Fruit fly (Drosophila melanogaster) whole organism, embryonic: ENCODE results near the gene CG2182.
A peak's percentile ranks its signal among the peaks of the same experiment; 100 is the strongest.

Source experiments
- Abd-B ChIP-seq: fragments of 200-800 bp; sonication (Bioruptor generic); optimal IDR thresholded peaks from 2 replicates; lab custom pipeline; 2018; ENCODE audit warnings: missing biosample characterization, mild to moderate bottlenecking, missing genetic modification characterization, moderate library complexity
- CG10366 ChIP-seq: fragments of 200-800 bp; sonication (Bioruptor generic); IDR thresholded peaks from 2 replicates; pipeline ENCODE4 v1.3.6; 2022; ENCODE audit warnings: missing biosample characterization, missing genetic modification characterization
- CG11456 ChIP-seq: fragments of 200-800 bp; sonication (Bioruptor generic); IDR thresholded peaks from 3 replicates; pipeline ENCODE4 v1.3.6; 2022; ENCODE audit warnings: missing biosample characterization, missing genetic modification characterization
- CG12071 ChIP-seq: fragments of 200-800 bp; sonication (Bioruptor generic); optimal IDR thresholded peaks from 3 replicates; lab custom pipeline; 2018; ENCODE audit warnings: missing biosample characterization, mild to moderate bottlenecking, missing genetic modification characterization
- CG12769 ChIP-seq: fragments of 200-800 bp; sonication (Bioruptor generic); optimal IDR thresholded peaks from 2 replicates; lab custom pipeline; 2019; ENCODE audit warnings: missing biosample characterization, mild to moderate bottlenecking, missing genetic modification characterization, moderate library complexity
- CG15269 ChIP-seq: fragments of 200-800 bp; sonication (Bioruptor generic); optimal IDR thresholded peaks from 2 replicates; lab custom pipeline; 2018; ENCODE audit warnings: missing biosample characterization, mild to moderate bottlenecking, missing genetic modification characterization, moderate library complexity
- CG15696 ChIP-seq: fragments of 200-800 bp; sonication (Bioruptor generic); optimal IDR thresholded peaks from 2 replicates; lab custom pipeline; 2019; ENCODE audit warnings: missing biosample characterization, mild to moderate bottlenecking, missing genetic modification characterization, moderate library complexity
- CG1647 ChIP-seq: fragments of 200-800 bp; sonication (Bioruptor generic); optimal IDR thresholded peaks from 3 replicates; lab custom pipeline; 2016; ENCODE audit warnings: missing biosample characterization, missing genetic modification characterization
- CG16779 ChIP-seq: fragments of 200-800 bp; sonication (Bioruptor generic); IDR thresholded peaks from 2 replicates; pipeline ENCODE4 v1.3.6; 2022; ENCODE audit warnings: missing biosample characterization, missing genetic modification characterization
- CG33213 ChIP-seq: fragments of 200-800 bp; sonication (Bioruptor generic); optimal IDR thresholded peaks from 3 replicates; lab custom pipeline; 2016; ENCODE audit warnings: missing biosample characterization, missing genetic modification characterization
- CG3838 ChIP-seq: fragments of 200-800 bp; sonication (Bioruptor generic); optimal IDR thresholded peaks from 3 replicates; lab custom pipeline; 2016; ENCODE audit warnings: missing biosample characterization, missing genetic modification characterization
- CG42726 ChIP-seq: fragments of 200-800 bp; sonication (Bioruptor generic); IDR thresholded peaks from 2 replicates; pipeline ENCODE4 v1.3.6; 2022; ENCODE audit warnings: missing biosample characterization, missing genetic modification characterization; ENCODE audit not compliant: partially characterized antibody
- CG4707 ChIP-seq: fragments of 200-800 bp; sonication (Bioruptor generic); optimal IDR thresholded peaks from 2 replicates; lab custom pipeline; 2018; ENCODE audit warnings: missing biosample characterization, mild to moderate bottlenecking, missing genetic modification characterization, moderate library complexity
- CG7745 ChIP-seq: fragments of 200-800 bp; sonication (Bioruptor generic); optimal IDR thresholded peaks from 2 replicates; lab custom pipeline; 2018; ENCODE audit warnings: missing biosample characterization, mild to moderate bottlenecking, missing genetic modification characterization, moderate library complexity
- CG8359 ChIP-seq: fragments of 200-800 bp; sonication (Bioruptor generic); optimal IDR thresholded peaks from 2 replicates; lab custom pipeline; 2017; ENCODE audit warnings: missing biosample characterization, mild to moderate bottlenecking, missing genetic modification characterization, borderline replicate concordance
- CG9932 ChIP-seq: fragments of 200-800 bp; sonication (Bioruptor generic); IDR thresholded peaks from 2 replicates; pipeline ENCODE4 v1.3.6; 2022; ENCODE audit warnings: missing biosample characterization, missing genetic modification characterization
- CTCF ChIP-seq: fragments of 200-800 bp; sonication (Bioruptor generic); optimal IDR thresholded peaks from 2 replicates; lab custom pipeline; 2017; ENCODE audit warnings: missing biosample characterization, mild to moderate bottlenecking, missing genetic modification characterization, moderate library complexity
- Chrac-16 ChIP-seq: fragments of 200-800 bp; sonication (Bioruptor generic); optimal IDR thresholded peaks from 3 replicates; lab custom pipeline; 2016; ENCODE audit warnings: missing biosample characterization, missing genetic modification characterization
- CrebB ChIP-seq: fragments of 200-800 bp; sonication (Bioruptor generic); optimal IDR thresholded peaks from 3 replicates; lab custom pipeline; 2018; ENCODE audit warnings: missing biosample characterization, mild to moderate bottlenecking, missing genetic modification characterization
- Dip3 ChIP-seq: fragments of 200-800 bp; sonication (Bioruptor generic); optimal IDR thresholded peaks from 3 replicates; lab custom pipeline; 2016; ENCODE audit warnings: missing biosample characterization, missing genetic modification characterization
- Ets65A ChIP-seq: fragments of 200-800 bp; sonication (Bioruptor generic); peaks from one replicate; lab custom pipeline; 2016; ENCODE audit warnings: missing biosample characterization, missing genetic modification characterization
- HHEX ChIP-seq: fragments of 200-800 bp; sonication (Bioruptor generic); optimal IDR thresholded peaks from 3 replicates; lab custom pipeline; 2017; ENCODE audit warnings: missing biosample characterization, mild to moderate bottlenecking, missing genetic modification characterization, missing genetic modification reagents
- Hand ChIP-seq: fragments of 200-800 bp; sonication (Bioruptor generic); optimal IDR thresholded peaks from 2 replicates; lab custom pipeline; 2017; ENCODE audit warnings: mild to moderate bottlenecking, missing biosample characterization, missing genetic modification reagents, missing genetic modification characterization
- Hmx ChIP-seq: fragments of 200-800 bp; sonication (Bioruptor generic); optimal IDR thresholded peaks from 2 replicates; lab custom pipeline; 2016; ENCODE audit warnings: missing biosample characterization, missing genetic modification characterization
- Meics ChIP-seq: fragments of 200-800 bp; sonication (Bioruptor generic); optimal IDR thresholded peaks from 2 replicates; lab custom pipeline; 2017; ENCODE audit warnings: missing biosample characterization, mild to moderate bottlenecking, missing genetic modification characterization
- Myb ChIP-seq: fragments of 200-800 bp; sonication (Bioruptor generic); optimal IDR thresholded peaks from 2 replicates; lab custom pipeline; 2016; ENCODE audit warnings: missing biosample characterization, missing genetic modification characterization
- Poxn ChIP-seq: fragments of 200-800 bp; sonication (Bioruptor generic); IDR thresholded peaks from 2 replicates; pipeline ENCODE4 v1.3.6; 2022; ENCODE audit warnings: missing biosample characterization, missing genetic modification characterization
- Ssrp ChIP-seq: fragments of 200-800 bp; sonication (Bioruptor generic); optimal IDR thresholded peaks from 2 replicates; lab custom pipeline; 2018; ENCODE audit warnings: missing biosample characterization, mild to moderate bottlenecking, missing genetic modification characterization, moderate library complexity
- br ChIP-seq: fragments of >200 bp; optimal IDR thresholded peaks from 2 replicates; lab custom pipeline; 2017
- cato ChIP-seq: fragments of 200-800 bp; sonication (Bioruptor generic); optimal IDR thresholded peaks from 2 replicates; lab custom pipeline; 2016; ENCODE audit warnings: missing biosample characterization, missing genetic modification characterization, borderline replicate concordance
- crol ChIP-seq: fragments of 200-800 bp; sonication (Bioruptor generic); IDR thresholded peaks from 2 replicates; pipeline ENCODE4 v1.3.6; 2022; ENCODE audit warnings: missing biosample characterization, missing genetic modification characterization
- crp ChIP-seq, 2 experiments: fragments of 200-800 bp; sonication (Bioruptor generic); optimal IDR thresholded peaks; 2 replicates in 1 of 2; 3 replicates in 1 of 2; lab custom pipeline; 2017; ENCODE audit warnings: missing biosample characterization in 2 of 2, missing genetic modification characterization in 2 of 2, mild to moderate bottlenecking in 1 of 2, moderate library complexity in 1 of 2
- eyg ChIP-seq: fragments of 200-800 bp; sonication (Bioruptor generic); optimal IDR thresholded peaks from 3 replicates; lab custom pipeline; 2016; ENCODE audit warnings: missing biosample characterization, missing genetic modification characterization
- ham ChIP-seq: fragments of 200-800 bp; sonication (Bioruptor generic); IDR thresholded peaks from 2 replicates; pipeline ENCODE4 v1.3.6; 2022; ENCODE audit warnings: missing biosample characterization, missing genetic modification characterization
- inv ChIP-seq: fragments of 200-800 bp; sonication (Bioruptor generic); IDR thresholded peaks from 2 replicates; pipeline ENCODE4 v1.3.6; 2022; ENCODE audit warnings: missing biosample characterization, missing genetic modification characterization; ENCODE audit not compliant: partially characterized antibody
- jigr1 ChIP-seq: fragments of 200-800 bp; sonication (Bioruptor generic); IDR thresholded peaks from 3 replicates; pipeline ENCODE4 v1.3.6; 2022; ENCODE audit warnings: missing biosample characterization, missing genetic modification characterization
- lola ChIP-seq, 3 experiments: fragments of >200 bp in 2 of 3; fragments of 200-800 bp in 1 of 3; sonication (Bioruptor generic) in 1 of 3; optimal IDR thresholded peaks; 2 replicates each; lab custom pipeline; 2017 to 2019; ENCODE audit warnings: missing biosample characterization in 3 of 3, missing genetic modification characterization in 3 of 3, mild to moderate bottlenecking in 1 of 3, moderate library complexity in 1 of 3
- lov ChIP-seq, 2 experiments: fragments of 200-800 bp in 1 of 2; fragments of >200 bp in 1 of 2; sonication (Bioruptor generic) in 1 of 2; IDR thresholded peaks in 1 of 2; optimal IDR thresholded peaks in 1 of 2; 2 replicates in 1 of 2; 3 replicates in 1 of 2; pipeline versions ENCODE4 v1.3.6 to Lab custom; 2017 to 2022; ENCODE audit warnings: missing biosample characterization in 1 of 2, missing genetic modification characterization in 1 of 2
- maf-S ChIP-seq: fragments of 200-800 bp; sonication (Bioruptor generic); optimal IDR thresholded peaks from 2 replicates; lab custom pipeline; 2016; ENCODE audit warnings: missing biosample characterization, missing genetic modification characterization
- mirr ChIP-seq: fragments of 200-800 bp; sonication (Bioruptor generic); optimal IDR thresholded peaks from 3 replicates; lab custom pipeline; 2018; ENCODE audit warnings: missing biosample characterization, mild to moderate bottlenecking, missing genetic modification characterization
- nom ChIP-seq: fragments of 200-800 bp; sonication (Bioruptor generic); optimal IDR thresholded peaks from 2 replicates; lab custom pipeline; 2017; ENCODE audit warnings: missing biosample characterization, missing genetic modification characterization, mild to moderate bottlenecking, moderate library complexity, missing genetic modification reagents
- oc ChIP-seq: fragments of 200-800 bp; sonication (Bioruptor generic); optimal IDR thresholded peaks from 2 replicates; lab custom pipeline; 2018; ENCODE audit warnings: missing biosample characterization, mild to moderate bottlenecking, missing genetic modification characterization, moderate library complexity
- prd ChIP-seq, 3 experiments: fragments of >200 bp in 2 of 3; fragments of 200-800 bp in 1 of 3; sonication (Bioruptor generic) in 1 of 3; optimal IDR thresholded peaks in 2 of 3; IDR thresholded peaks in 1 of 3; 2 replicates in 2 of 3; 3 replicates in 1 of 3; pipeline versions ENCODE4 v1.3.6 to Lab custom; 2017 to 2022; ENCODE audit warnings: missing biosample characterization in 1 of 3, missing genetic modification characterization in 1 of 3
- row ChIP-seq: fragments of 200-800 bp; sonication (Bioruptor generic); IDR thresholded peaks from 3 replicates; pipeline ENCODE4 v1.3.6; 2022; ENCODE audit warnings: missing biosample characterization, missing genetic modification characterization
- sens ChIP-seq: fragments of 200-800 bp; sonication (Bioruptor generic); peaks from one replicate; lab custom pipeline; 2016; ENCODE audit warnings: missing biosample characterization, missing genetic modification characterization
- so ChIP-seq: fragments of 200-800 bp; sonication (Bioruptor generic); IDR thresholded peaks from 3 replicates; pipeline ENCODE4 v1.3.6; 2022; ENCODE audit warnings: missing biosample characterization, missing genetic modification characterization
- sqz ChIP-seq: fragments of 200-800 bp; sonication (Bioruptor generic); optimal IDR thresholded peaks from 3 replicates; lab custom pipeline; 2018; ENCODE audit warnings: missing biosample characterization, mild to moderate bottlenecking, missing genetic modification characterization
- tin ChIP-seq: fragments of 200-800 bp; sonication (Bioruptor generic); optimal IDR thresholded peaks from 3 replicates; lab custom pipeline; 2016; ENCODE audit warnings: missing biosample characterization, missing genetic modification characterization
- unc-4 ChIP-seq: fragments of 200-800 bp; sonication (Bioruptor generic); IDR thresholded peaks from 2 replicates; pipeline ENCODE4 v1.3.6; 2022; ENCODE audit warnings: missing biosample characterization, missing genetic modification characterization; ENCODE audit not compliant: partially characterized antibody
- zen ChIP-seq: fragments of 200-800 bp; sonication (Bioruptor generic); optimal IDR thresholded peaks from 3 replicates; lab custom pipeline; 2018; ENCODE audit warnings: missing biosample characterization, mild to moderate bottlenecking, missing genetic modification characterization, moderate library complexity
- zfh1 ChIP-seq: fragments of 200-800 bp; sonication (Bioruptor generic); IDR thresholded peaks from 3 replicates; pipeline ENCODE4 v1.3.6; 2022; ENCODE audit warnings: missing biosample characterization, missing genetic modification characterization

CG2182 gene

DNA sequence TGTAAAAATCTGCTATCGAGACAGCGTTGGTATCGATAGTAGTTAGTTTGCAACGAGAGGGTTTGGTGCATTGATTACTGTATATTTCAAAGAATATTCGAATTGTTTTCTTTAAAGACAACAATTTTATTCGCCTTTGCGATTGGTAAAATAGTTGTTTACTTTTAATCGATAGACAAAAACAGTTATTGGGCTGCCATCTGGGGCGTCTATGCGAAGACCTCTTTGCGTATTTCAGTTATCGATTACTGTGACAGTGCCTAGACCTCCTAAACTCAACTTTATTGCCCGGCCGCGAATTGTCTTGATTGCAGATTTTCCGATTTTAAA, 46.6 kb downstream of the CG2182 start, which contains the start of gene Atu (continued):
- TF ChIP-seq CG33213 (GFP tag; lab: Kevin White, UChicago) (no peak), crp (GFP tag; optimal IDR thresholded peaks at IDR 0.05; lab: Kevin White, UChicago) (peak in 1 of 2 experiments; percentile 42), ham (GFP tag; lab: Robert Waterston, UW) (no peak), Meics (GFP tag; lab: Kevin White, UChicago) (peak; percentile 10), CG4707 (GFP tag; lab: Kevin White, UChicago) (no peak), Myb (peak; percentile 63), br (no peak), Hmx (GFP tag; lab: Kevin White, UChicago) (no peak), crol (GFP tag; lab: Robert Waterston, UW) (no peak), CG16779 (GFP tag; lab: Robert Waterston, UW) (no peak), CG42726 (no peak), inv (peak; percentile 90), CG15269 (tag; lab: Kevin White, UChicago) (no peak), CTCF (GFP tag; lab: Kevin White, UChicago) (no peak), CG8359 (no peak), CG3838 (GFP tag; lab: Kevin White, UChicago) (no peak), zfh1 (no peak), CG9932 (GFP tag; lab: Robert Waterston, UW) (peak; percentile 69), mirr (no peak), Chrac-16 (peak; percentile 28), CG15696 (tag; lab: Kevin White, UChicago) (peak; percentile 12), sqz (GFP tag; lab: Kevin White, UChicago) (peak; percentile 8), Abd-B (GFP tag; lab: Kevin White, UChicago) (peak; percentile 73), prd (optimal IDR thresholded peaks at IDR 0.05; lab: Kevin White, UChicago) (no peak), prd (GFP tag; IDR thresholded peaks at IDR 0.05; lab: Robert Waterston, UW) (peak; percentile 36; the same call in 1 of the 3 replicates), CG12769 (tag; lab: Kevin White, UChicago) (peak; percentile 55), so (GFP tag; lab: Robert Waterston, UW) (no peak), Hand (GFP tag; lab: Kevin White, UChicago) (no peak), CG10366 (GFP tag; lab: Robert Waterston, UW) (no peak), CG12071 (no peak), Ets65A (GFP tag; lab: Kevin White, UChicago) (no peak), CrebB (no peak), CG7745 (no peak), sens (GFP tag; lab: Kevin White, UChicago) (peak; percentile 88), lola (GFP tag; optimal IDR thresholded peaks at IDR 0.05; lab: Kevin White, UChicago) (peak in 1 of 3 experiments; percentile 34), oc (no peak), zen (peak; percentile 26), lov (optimal IDR thresholded peaks at IDR 0.05; lab: Kevin White, UChicago) (no peak), lov (GFP tag; IDR thresholded peaks at IDR 0.05; lab: Robert Waterston, UW) (no peak), CG11456 (no peak), row (GFP tag; lab: Robert Waterston, UW) (peak; percentile 62), jigr1 (no peak), HHEX (no peak), maf-S (no peak), CG1647 (GFP tag; lab: Kevin White, UChicago) (peak; percentile 13), Ssrp (tag; lab: Kevin White, UChicago) (no peak), eyg (GFP tag; lab: Kevin White, UChicago) (no peak), Poxn (GFP tag; lab: Robert Waterston, UW) (no peak), Dip3 (GFP tag; lab: Kevin White, UChicago) (peak; percentile 2), cato (GFP tag; lab: Kevin White, UChicago) (peak; percentile 12), nom (GFP tag; lab: Kevin White, UChicago) (no peak), unc-4 (peak; percentile 94), tin (GFP tag; lab: Kevin White, UChicago) (peak; percentile 28)
